Fruit fly (Drosophila melanogaster) S2 (cell line): ENCODE measurements around the gene Drsl3.

ENCODE experiments used
- CG8478 ChIP-seq: fragments of >200 bp; optimal IDR thresholded peaks from 2 replicates; lab custom pipeline; 2018
- CTCF ChIP-seq, 2 experiments: fragments of >200 bp; optimal IDR thresholded peaks; 2 replicates each; lab custom pipeline; 2018

The Drsl3 gene

DNA sequence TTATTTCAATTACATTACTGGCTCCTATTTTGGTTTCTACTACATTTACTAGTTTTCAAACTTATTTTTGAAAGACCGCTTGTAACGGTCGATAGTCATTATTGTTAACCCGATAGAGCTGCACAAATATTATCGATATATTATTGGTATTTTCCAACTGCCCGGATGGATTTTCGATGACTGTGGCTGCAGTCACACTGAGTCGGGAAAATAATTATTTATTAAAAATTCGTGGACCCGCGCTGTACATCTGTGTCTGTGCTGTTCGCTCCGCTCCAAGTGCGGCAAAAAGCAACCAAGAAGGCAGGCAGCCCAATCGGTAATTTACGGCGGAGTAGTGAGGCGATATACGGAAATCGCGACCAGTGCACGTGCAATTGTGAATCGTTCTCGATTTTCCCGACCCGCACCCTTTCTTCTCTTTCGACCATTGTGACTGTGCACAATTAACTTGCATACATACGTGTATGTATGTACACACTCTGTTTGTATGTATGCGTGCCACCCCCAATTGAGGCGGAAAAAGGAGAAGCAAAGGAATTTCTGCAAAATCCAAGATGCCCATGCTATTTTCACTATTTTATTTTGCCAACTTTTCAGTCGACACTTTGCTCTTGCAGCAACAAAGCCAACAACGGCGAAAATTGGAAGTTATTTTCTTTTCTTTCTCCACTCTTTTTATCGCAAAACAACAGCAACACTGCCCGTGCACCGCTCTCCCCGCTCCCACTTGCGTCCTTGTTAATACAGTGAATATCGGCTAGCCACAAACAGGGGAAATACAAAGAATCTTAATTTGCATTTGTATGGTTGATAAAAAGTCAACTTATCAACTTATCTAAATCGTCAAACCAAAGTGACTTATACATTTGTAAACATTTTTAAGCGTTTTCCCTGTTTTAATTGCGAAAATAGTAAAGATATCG lies 11.0 kb upstream of the Drsl3 start, which contains the start of gene ZnT63C:
TSS of gene ZnT63C (plus strand) at position 175 of the 926 bp plus-strand sequence.
- TF ChIP-seq CTCF (optimal IDR thresholded peaks at IDR 0.05; lab: Kevin White, UChicago), result no peak
- no peak for TF ChIP-seq CG8478 (lab: Kevin White, UChicago)

DNA sequence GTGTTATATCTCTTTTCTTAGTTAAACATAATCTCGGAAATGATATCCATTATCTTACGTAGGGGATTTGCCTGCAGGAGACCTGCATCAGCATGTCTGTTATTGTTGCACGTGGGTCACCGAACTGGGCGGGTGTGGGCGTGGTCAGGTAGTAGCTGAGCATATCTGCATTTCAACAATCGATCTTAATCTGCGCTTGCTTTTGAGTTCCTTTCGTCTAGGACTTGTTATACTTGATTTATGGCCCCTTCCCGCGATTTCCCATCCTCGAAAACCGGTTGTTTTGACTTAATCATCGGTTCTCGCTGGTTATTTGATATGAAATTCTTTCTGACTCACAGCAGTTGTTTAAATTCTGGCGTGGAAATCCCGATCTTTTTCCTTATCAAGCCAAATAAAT lies 10.1 kb upstream of the Drsl3 start:
- TF ChIP-seq CG8478 (lab: Kevin White, UChicago) (no peak), CTCF (optimal IDR thresholded peaks at IDR 0.05; lab: Kevin White, UChicago) (no peak)

DNA sequence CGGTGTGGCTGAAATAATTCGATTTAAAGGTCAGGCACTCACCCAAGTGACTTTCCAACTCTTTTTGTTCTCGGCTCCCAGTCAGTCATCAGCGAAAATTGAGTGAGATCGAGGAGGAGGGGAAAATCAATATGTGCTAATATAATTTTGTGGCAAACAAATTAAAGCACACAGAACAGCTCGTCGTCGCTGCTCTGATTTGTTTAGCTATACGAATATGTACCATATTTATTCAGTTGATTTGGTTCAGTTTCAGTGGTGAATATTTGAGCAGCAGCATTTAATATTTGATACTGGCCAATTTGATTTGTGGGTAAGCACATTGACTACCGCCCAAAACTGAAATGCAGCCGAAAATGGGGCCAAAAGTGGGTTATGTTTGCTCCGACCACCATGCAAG lies 9.4 kb upstream of the Drsl3 start:
- TF ChIP-seq CTCF (optimal IDR thresholded peaks at IDR 0.05; lab: Kevin White, UChicago), result no peak

DNA sequence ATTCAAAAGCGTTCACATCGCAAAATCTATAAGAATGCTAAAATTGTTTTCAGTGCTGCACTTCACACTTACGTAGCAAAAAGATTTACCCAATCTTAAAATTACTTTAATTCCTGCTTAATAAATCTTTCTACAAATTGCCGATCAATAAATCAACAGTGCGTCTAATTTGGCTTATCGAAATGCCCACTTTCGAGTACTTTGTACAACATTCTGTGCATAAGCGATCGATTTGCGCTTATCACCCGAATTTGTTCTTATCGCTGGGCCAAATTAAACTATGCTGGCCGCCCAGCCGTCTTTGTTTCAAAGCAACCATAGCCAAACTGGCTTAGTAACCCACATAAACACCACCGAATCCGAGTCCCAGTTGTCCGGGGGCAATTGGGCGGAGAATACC lies 8.3 kb upstream of the Drsl3 start:
- no peak for TF ChIP-seq CTCF (optimal IDR thresholded peaks at IDR 0.05; lab: Kevin White, UChicago)
- TF ChIP-seq CG8478 (lab: Kevin White, UChicago), result no peak

DNA sequence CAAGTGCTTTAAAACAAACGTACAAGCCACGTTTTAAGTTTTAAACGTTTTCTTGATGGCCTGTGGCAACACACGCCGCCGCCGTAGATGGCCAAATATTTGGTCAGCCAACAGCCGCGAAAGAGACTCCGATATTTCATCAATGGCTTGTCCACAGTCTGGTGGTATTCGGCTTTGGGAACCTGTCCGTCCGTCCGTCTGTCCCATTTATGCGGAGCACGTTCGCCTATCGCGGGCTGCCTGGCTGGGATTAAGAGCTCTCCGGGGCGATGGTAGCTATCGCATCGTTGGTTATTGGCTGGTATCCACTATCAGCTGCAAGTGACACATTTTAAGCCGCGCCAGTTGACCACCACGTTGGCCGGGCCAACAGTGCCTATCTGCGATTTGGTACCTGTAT lies 7.2 kb upstream of the Drsl3 start:
- no peak for TF ChIP-seq CG8478 (lab: Kevin White, UChicago)
- no peak for TF ChIP-seq CTCF (optimal IDR thresholded peaks at IDR 0.05; lab: Kevin White, UChicago)

DNA sequence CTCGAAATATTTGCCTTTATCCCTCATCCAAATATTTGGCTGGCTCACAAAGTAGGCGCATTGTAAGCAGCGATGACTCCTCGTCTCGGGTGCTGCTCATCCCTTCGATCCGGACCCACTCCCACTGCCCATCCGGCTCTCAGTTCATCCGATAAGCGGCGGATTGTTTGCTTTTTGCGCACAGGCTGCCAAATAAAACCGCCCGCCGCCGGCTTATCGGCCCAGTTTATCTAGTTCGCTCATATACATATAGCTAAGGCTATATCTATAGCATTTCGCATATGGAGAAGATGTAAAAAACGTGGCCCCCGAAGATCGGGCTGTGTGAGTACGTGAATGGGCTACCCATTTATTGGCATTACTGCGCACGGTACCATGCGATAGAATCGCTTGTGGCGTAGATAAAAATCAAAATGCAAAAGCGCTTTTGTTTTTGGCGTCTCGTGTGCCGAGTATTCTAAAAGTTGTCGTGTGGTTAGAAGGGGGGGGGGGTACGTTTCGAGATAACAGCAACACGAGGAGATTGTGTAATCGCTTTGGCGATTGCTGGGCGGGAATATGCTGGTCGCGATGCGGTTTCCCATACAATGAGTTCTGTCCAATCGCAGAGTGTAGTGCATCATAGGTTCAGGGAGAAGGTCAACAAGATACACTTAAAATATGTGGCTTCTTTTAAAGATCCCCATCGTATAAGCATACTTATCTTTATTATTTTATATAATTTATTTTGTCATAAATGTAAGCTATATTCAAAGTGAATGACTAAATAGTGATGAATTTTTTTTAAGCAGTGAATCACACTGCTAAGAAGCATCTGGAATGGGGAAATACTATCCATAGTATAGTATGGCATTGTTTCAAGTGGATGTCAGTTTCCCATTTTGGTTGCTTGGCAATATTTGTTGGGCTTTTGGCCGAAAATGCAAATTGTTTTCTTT lies 5.9 kb upstream of the Drsl3 start:
- no peak for TF ChIP-seq CTCF (optimal IDR thresholded peaks at IDR 0.05; lab: Kevin White, UChicago)
- TF ChIP-seq CG8478 (lab: Kevin White, UChicago), result no peak

DNA sequence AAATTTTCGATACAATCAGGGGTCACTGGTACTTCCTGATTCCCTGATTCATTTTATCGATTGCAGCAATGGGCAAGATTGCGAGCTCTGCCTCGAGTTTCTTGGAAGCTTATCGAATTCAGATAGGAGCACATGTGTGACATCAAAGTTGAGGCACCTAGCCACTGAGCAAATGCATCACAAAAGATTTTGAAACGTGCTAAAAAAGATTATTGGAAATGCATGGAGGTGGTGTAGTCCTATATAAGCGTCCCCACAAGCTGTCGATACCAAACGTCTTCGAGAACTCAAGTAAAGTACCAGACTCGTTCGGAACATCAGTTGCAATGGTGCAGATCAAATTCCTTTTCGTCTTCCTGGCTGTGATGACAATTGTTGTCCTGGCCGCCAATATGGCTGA lies 747 bp upstream of the Drsl3 start, which contains the start of gene Drsl2:
TSS of gene Drsl2 (plus strand) at position 301 of the 400 bp plus-strand sequence.
- TF ChIP-seq CTCF (optimal IDR thresholded peaks at IDR 0.05; lab: Kevin White, UChicago) (no peak), CG8478 (lab: Kevin White, UChicago) (no peak)

DNA sequence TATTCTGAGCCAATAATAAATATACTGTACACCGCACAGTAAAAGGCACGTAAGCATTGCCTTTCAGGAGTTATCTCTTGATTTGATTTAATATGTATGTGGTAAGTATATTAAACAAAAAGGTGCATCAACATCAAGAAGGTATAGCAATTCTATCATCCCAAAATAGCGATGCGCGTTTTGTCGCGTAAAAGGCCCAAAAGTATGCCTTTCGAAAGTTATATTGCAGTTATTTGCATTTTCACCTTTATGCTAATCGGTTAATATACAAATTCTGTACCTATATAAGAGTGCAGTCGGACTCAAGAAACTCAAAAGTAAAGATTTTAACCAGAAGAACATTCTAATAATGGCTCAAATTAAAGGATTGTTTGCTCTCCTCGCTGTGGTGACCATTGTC lies 492 bp downstream of the Drsl3 start, which contains the start of gene Drsl4:
TSS of gene Drsl4 (plus strand) at position 333 of the 400 bp plus-strand sequence.
- TF ChIP-seq CTCF (optimal IDR thresholded peaks at IDR 0.05; lab: Kevin White, UChicago) (no peak), CG8478 (lab: Kevin White, UChicago) (no peak)

DNA sequence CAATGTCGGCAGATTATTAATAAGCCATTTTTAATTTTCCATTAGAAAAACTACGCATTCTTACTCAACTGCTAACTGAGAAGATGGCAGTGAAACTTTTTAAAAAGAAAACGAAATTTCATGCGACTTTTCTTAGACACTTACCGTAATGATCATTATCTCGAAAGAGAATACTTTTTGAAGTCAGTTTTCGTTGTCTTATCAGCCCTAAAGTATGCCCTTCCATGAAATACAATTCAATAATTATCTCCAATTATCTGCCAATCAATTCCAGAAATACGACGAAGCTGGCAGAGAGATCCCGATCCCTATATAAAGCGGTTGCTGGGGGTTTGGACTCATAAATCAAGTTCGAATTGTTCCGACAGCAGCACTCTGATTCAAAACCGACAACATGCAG lies 1.6 kb downstream of the Drsl3 start, which contains the start of gene Drsl5:
TSS of gene Drsl5 (plus strand) at position 341 of the 400 bp plus-strand sequence.
- TF ChIP-seq CG8478 (lab: Kevin White, UChicago) (no peak), CTCF (optimal IDR thresholded peaks at IDR 0.05; lab: Kevin White, UChicago) (no peak)

DNA sequence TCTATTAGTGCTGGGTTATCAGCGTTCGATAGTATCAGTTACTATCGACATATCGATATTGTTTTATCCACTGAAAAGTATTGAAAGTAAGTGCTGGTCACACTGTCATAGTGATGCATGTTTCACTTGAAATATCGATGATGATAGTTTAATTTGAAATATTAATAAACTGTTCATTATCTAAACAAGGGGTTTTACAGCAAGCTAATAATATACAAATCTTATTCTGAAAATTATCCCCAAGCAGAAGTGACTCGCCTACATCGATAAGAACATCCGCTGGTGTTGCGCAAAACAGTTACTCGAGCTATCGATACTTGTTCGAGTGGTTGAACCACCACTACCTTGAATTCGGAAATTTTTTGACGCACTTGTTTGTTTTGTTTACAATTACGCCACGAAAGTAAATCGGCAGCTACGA lies 4.4 kb downstream of the Drsl3 start, which contains the start of the genes PIG-C, CG12016 and Dpm2:
TSS of gene PIG-C (minus strand) at position 10 of the 421 bp plus-strand sequence.
TSS of gene CG12016 (plus strand) at position 333 of the 421 bp plus-strand sequence.
TSS of gene Dpm2 (plus strand) at position 333 of the 421 bp plus-strand sequence.
- TF ChIP-seq CTCF (optimal IDR thresholded peaks at IDR 0.05; lab: Kevin White, UChicago) (peak in 1 of 2 experiments; percentile 14), CG8478 (lab: Kevin White, UChicago) (no peak)

DNA sequence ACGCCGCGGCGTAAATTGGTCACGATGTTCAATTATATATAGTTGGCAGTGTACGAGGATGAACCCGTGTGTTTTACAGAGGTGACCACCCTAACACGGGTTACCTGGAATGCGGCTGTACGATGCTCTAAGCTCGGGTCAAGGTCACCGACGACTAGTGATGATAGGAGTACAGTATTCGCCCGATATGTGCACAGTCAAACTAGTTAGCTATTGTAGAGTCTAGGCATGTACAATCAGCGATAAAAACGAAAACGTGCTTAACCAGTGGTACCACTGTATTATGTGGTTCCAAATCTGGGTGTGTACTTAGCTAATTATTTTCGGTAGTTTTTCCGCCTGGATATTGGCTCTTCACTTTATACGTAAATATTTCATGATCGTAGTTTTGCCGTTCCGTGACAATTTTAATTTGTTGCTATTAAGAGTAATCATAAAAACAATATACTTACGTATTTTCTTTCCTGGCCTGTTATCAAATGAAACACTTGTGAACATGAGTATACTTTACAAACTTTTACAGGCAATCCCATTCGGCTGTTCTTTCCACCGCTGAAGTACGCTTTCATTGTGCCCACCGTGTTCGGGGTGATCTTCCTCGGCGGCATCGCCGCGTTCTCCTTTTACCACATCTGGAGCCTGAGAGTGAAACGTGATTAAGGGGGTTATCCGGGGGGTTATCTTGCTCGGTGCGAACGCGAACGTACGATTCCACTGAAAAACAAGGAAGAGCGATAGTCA lies 5.4 kb downstream of the Drsl3 start:
- TF ChIP-seq CG8478 (lab: Kevin White, UChicago), result no peak
- TF ChIP-seq CTCF (optimal IDR thresholded peaks at IDR 0.05; lab: Kevin White, UChicago), result no peak

DNA sequence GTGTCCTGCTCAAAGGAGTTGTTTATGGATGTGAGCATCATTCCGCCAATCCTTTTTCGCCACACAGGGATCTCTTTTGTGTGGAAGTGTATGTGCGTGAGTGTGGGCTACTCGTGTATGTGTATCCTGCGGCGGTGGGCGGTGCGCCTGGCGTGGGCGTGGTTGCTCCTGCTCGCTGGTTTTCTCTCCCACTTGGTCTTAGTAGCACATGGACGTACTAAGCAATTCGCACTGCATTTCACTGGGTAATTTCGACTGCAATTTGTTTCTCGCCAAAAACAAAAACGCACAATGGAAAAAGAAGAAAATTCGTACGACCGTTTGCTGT lies 10.8 kb downstream of the Drsl3 start:
- TF ChIP-seq CTCF (optimal IDR thresholded peaks at IDR 0.05; lab: Kevin White, UChicago), result no peak
- no peak for TF ChIP-seq CG8478 (lab: Kevin White, UChicago)
